Fruit fly (Drosophila melanogaster) whole organism, pupa: Measurements from ENCODE around the gene CG32444.

Source experiments
- CG10348 ChIP-seq: fragments of 200-800 bp; sonication (Bioruptor generic); IDR thresholded peaks from 2 replicates; pipeline ENCODE4 v1.3.6; 2022; ENCODE audit warnings: missing biosample characterization, missing genetic modification characterization
- CG4496 ChIP-seq: fragments of 200-800 bp; sonication (Bioruptor generic); IDR thresholded peaks from 3 replicates; pipeline ENCODE4 v1.3.6; 2022; ENCODE audit warnings: missing biosample characterization, missing genetic modification characterization
- D1 ChIP-seq: fragments of 200-800 bp; sonication (Bioruptor generic); optimal IDR thresholded peaks from 2 replicates; lab custom pipeline; 2018; ENCODE audit warnings: missing biosample characterization, mild to moderate bottlenecking, missing genetic modification characterization, moderate library complexity
- EcR ChIP-seq: fragments of 200-800 bp; sonication (Bioruptor generic); optimal IDR thresholded peaks from 3 replicates; lab custom pipeline; 2019; ENCODE audit warnings: missing biosample characterization, missing genetic modification characterization, mild to moderate bottlenecking, moderate library complexity, missing genetic modification reagents
- Pif1A ChIP-seq: fragments of 200-800 bp; sonication (Bioruptor generic); optimal IDR thresholded peaks from 3 replicates; lab custom pipeline; 2016; ENCODE audit warnings: missing biosample characterization, missing genetic modification characterization

DNA sequence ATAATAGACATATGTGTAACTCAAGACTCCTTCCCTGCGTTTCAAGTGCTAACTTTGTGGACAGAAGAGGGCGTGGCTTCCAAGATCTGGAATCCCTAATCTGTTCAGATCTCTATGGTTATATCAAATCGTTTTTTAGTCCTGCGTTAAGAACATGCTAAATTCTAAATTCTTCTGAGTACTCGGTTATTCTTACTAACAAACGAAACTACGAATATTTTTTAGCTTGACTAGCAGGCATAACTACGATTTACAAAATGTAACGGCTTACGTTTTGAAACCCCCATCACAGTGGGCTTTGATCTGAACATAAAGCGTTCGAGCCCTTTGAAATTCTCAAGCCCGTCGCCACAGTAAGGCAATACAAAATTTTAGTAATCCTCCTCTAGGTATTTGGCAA is 2.3 kb downstream of the CG32444 start, which contains the start of gene CG32445:
- TF ChIP-seq D1 (tag; lab: Kevin White, UChicago): no peak
- TF ChIP-seq CG10348 (GFP tag; lab: Robert Waterston, UW): no peak
- no peak for TF ChIP-seq EcR
- no peak for TF ChIP-seq Pif1A (GFP tag; lab: Kevin White, UChicago)
- TF ChIP-seq CG4496 (GFP tag; lab: Robert Waterston, UW): no peak
